Fruit fly (Drosophila melanogaster): ENCODE results near the gene Gr93b.

Gr93b gene

DNA sequence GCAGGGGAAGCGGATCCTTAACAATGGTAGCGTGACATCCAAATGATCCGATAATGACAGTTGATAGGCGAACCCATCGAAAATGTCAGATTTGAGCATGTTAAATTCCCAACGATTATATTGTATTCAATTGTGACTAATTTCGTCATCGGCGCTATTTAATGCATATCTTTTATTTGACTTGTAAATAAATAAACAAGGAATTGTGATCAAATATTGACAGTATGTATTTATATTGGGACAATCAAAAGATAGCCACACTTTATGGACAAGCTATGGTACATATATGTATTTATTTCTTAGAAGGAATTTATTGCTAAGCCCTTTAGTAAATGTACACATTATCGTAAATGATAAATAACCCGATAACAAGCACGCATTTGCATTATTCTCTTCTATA is 18.4 kb downstream of the Gr93b start:
- TF ChIP-seq chn (GFP tag; optimal IDR thresholded peaks at IDR 0.05) = no peak
- TF ChIP-seq crp (GFP tag; optimal IDR thresholded peaks at IDR 0.05) = no peak
- no peak for TF ChIP-seq Dip3 (GFP tag; optimal IDR thresholded peaks at IDR 0.05)
- peak; percentile 18 for TF ChIP-seq CG11504 (tag; optimal IDR thresholded peaks at IDR 0.05)
- TF ChIP-seq Spps (tag; optimal IDR thresholded peaks at IDR 0.05) = peak; percentile 47
- TF ChIP-seq trem (tag; optimal IDR thresholded peaks at IDR 0.05) = peak; percentile 53
- TF ChIP-seq so (GFP tag; IDR thresholded peaks at IDR 0.05) = no peak
- TF ChIP-seq nerfin-1 (tag; optimal IDR thresholded peaks at IDR 0.05) = peak; percentile 7
- TF ChIP-seq sima (GFP tag; optimal IDR thresholded peaks at IDR 0.05) = no peak
- TF ChIP-seq MTF-1 (GFP tag; optimal IDR thresholded peaks at IDR 0.05; ENCODE audit: borderline replicate concordance) = peak; percentile 81
- no peak for TF ChIP-seq CG17912 (GFP tag; optimal IDR thresholded peaks at IDR 0.05)
- TF ChIP-seq CG8924 (tag; optimal IDR thresholded peaks at IDR 0.05) = peak; percentile 22
- no peak for TF ChIP-seq Dp (GFP tag; optimal IDR thresholded peaks at IDR 0.05)
- TF ChIP-seq Xbp1 (GFP tag; optimal IDR thresholded peaks at IDR 0.05) = no peak
- no peak for TF ChIP-seq CG17186 (GFP tag; optimal IDR thresholded peaks at IDR 0.05)
- no peak for TF ChIP-seq NC2β (GFP tag; optimal IDR thresholded peaks at IDR 0.05)
- no peak for TF ChIP-seq Nf-YB (GFP tag; optimal IDR thresholded peaks at IDR 0.05)
- peak; percentile 30 for TF ChIP-seq sqz (GFP tag; optimal IDR thresholded peaks at IDR 0.05)
- peak; percentile 36 for TF ChIP-seq stwl (tag; optimal IDR thresholded peaks at IDR 0.05)
- no peak for TF ChIP-seq eve (GFP tag; optimal IDR thresholded peaks at IDR 0.05)
- TF ChIP-seq CG18619 (GFP tag; optimal IDR thresholded peaks at IDR 0.05) = no peak
- TF ChIP-seq z (GFP tag; IDR thresholded peaks at IDR 0.05) = no peak
- TF ChIP-seq lbe (GFP tag; optimal IDR thresholded peaks at IDR 0.05) = no peak
- TF ChIP-seq CG5180 (GFP tag; optimal IDR thresholded peaks at IDR 0.05) = no peak
- TF ChIP-seq CG32767 (GFP tag; IDR thresholded peaks at IDR 0.05) = no peak
- TF ChIP-seq CG8290 (GFP tag; optimal IDR thresholded peaks at IDR 0.05) = no peak
- no peak for TF ChIP-seq CG8290 (tag; optimal IDR thresholded peaks at IDR 0.05)
- no peak for TF ChIP-seq Sry-β (GFP tag; optimal IDR thresholded peaks at IDR 0.05)
- no peak for TF ChIP-seq vnd (GFP tag; IDR thresholded peaks at IDR 0.05; ENCODE audit: partially characterized antibody)
- no peak for TF ChIP-seq Atf3 (GFP tag; optimal IDR thresholded peaks at IDR 0.05)
- no peak for TF ChIP-seq ranshi (GFP tag; IDR thresholded peaks at IDR 0.05)
- TF ChIP-seq D (optimal IDR thresholded peaks at IDR 0.05) = no peak
- TF ChIP-seq D (GFP tag; optimal IDR thresholded peaks at IDR 0.05) = peak; percentile 64
- TF ChIP-seq CG14050 (GFP tag; IDR thresholded peaks at IDR 0.05) = no peak
- TF ChIP-seq kay (GFP tag; optimal IDR thresholded peaks at IDR 0.05) = no peak
- TF ChIP-seq CG6791 (GFP tag; IDR thresholded peaks at IDR 0.05; ENCODE audit: partially characterized antibody) = no peak
- TF ChIP-seq zf30C (GFP tag; optimal IDR thresholded peaks at IDR 0.05) = no peak
- TF ChIP-seq CG8359 (GFP tag; optimal IDR thresholded peaks at IDR 0.05; ENCODE audit: borderline replicate concordance) = peak; percentile 67
- peak; percentile 56 for TF ChIP-seq CG9727 (GFP tag; optimal IDR thresholded peaks at IDR 0.05)
- no peak for TF ChIP-seq Camta (GFP tag; optimal IDR thresholded peaks at IDR 0.05)
- no peak for TF ChIP-seq unpg (GFP tag; optimal IDR thresholded peaks at IDR 0.05)
- no peak for TF ChIP-seq Drgx (GFP tag; IDR thresholded peaks at IDR 0.05)
- no peak for TF ChIP-seq CG18476 (GFP tag; optimal IDR thresholded peaks at IDR 0.05)
- TF ChIP-seq CTCF (GFP tag; optimal IDR thresholded peaks at IDR 0.05) = no peak
- TF ChIP-seq CG31441 (GFP tag; IDR thresholded peaks at IDR 0.05) = peak; percentile 35; the same call in 1 of the 2 replicates
- TF ChIP-seq CG2712 (tag; optimal IDR thresholded peaks at IDR 0.05) = peak; percentile 0
- no peak for TF ChIP-seq ash1 (GFP tag; optimal IDR thresholded peaks at IDR 0.05)
- no peak for TF ChIP-seq oc (tag; optimal IDR thresholded peaks at IDR 0.05)
- no peak for TF ChIP-seq ro (GFP tag; IDR thresholded peaks at IDR 0.05)
- no peak for TF ChIP-seq gt (GFP tag; IDR thresholded peaks at IDR 0.05)
- TF ChIP-seq Myb (GFP tag; optimal IDR thresholded peaks at IDR 0.05) = no peak
- no peak for TF ChIP-seq Gsc (GFP tag; IDR thresholded peaks at IDR 0.05)
- no peak for TF ChIP-seq dm (GFP tag; optimal IDR thresholded peaks at IDR 0.05)
